Fruit fly (Drosophila melanogaster) whole organism, adult: Measurements from ENCODE around the gene slgA.
A peak's percentile ranks its signal among the peaks of the same experiment; 100 is the strongest.

Experiments used
- CG11617 ChIP-seq: fragments of 200-800 bp; sonication (Bioruptor generic); optimal IDR thresholded peaks from 2 replicates; lab custom pipeline; 2017; ENCODE audit warnings: mild to moderate bottlenecking, missing biosample characterization, missing genetic modification reagents, missing genetic modification characterization
- CG12768 ChIP-seq: fragments of 200-800 bp; sonication (Bioruptor generic); optimal IDR thresholded peaks from 2 replicates; lab custom pipeline; 2017; ENCODE audit warnings: missing biosample characterization, missing genetic modification characterization, mild to moderate bottlenecking, moderate library complexity, missing genetic modification reagents
- CG14711 ChIP-seq: fragments of 200-800 bp; sonication (Bioruptor generic); optimal IDR thresholded peaks from 2 replicates; lab custom pipeline; 2018; ENCODE audit warnings: missing biosample characterization, mild to moderate bottlenecking, missing genetic modification characterization, moderate library complexity
- CG1620 ChIP-seq: fragments of 200-800 bp; sonication (Bioruptor generic); optimal IDR thresholded peaks from 2 replicates; lab custom pipeline; 2016; ENCODE audit warnings: missing biosample characterization, missing genetic modification characterization
- CG33017 ChIP-seq: fragments of 200-800 bp; sonication (Bioruptor generic); optimal IDR thresholded peaks from 2 replicates; lab custom pipeline; 2018; ENCODE audit warnings: missing biosample characterization, mild to moderate bottlenecking, missing genetic modification characterization, moderate library complexity
- CG5204 ChIP-seq: fragments of 200-800 bp; sonication (Bioruptor generic); optimal IDR thresholded peaks from 2 replicates; lab custom pipeline; 2016; ENCODE audit warnings: missing biosample characterization, missing genetic modification characterization
- CG7045 ChIP-seq: fragments of 200-800 bp; sonication (Bioruptor generic); optimal IDR thresholded peaks from 2 replicates; lab custom pipeline; 2017; ENCODE audit warnings: missing biosample characterization, mild to moderate bottlenecking, missing genetic modification characterization
- CG7101 ChIP-seq: fragments of 200-800 bp; sonication (Bioruptor generic); optimal IDR thresholded peaks from 2 replicates; lab custom pipeline; 2018; ENCODE audit warnings: missing biosample characterization, mild to moderate bottlenecking, missing genetic modification characterization, moderate library complexity
- Clk ChIP-seq: fragments of 200-800 bp; sonication (Bioruptor generic); optimal IDR thresholded peaks from 2 replicates; lab custom pipeline; 2017; ENCODE audit warnings: missing biosample characterization, missing genetic modification characterization
- Crg-1 ChIP-seq: fragments of 200-800 bp; sonication (Bioruptor generic); optimal IDR thresholded peaks from 2 replicates; lab custom pipeline; 2016; ENCODE audit warnings: missing biosample characterization, missing genetic modification characterization
- Hr96 ChIP-seq: fragments of 200-800 bp; sonication (Bioruptor generic); optimal IDR thresholded peaks from 2 replicates; lab custom pipeline; 2016; ENCODE audit warnings: missing biosample characterization, missing genetic modification characterization
- Mnt ChIP-seq: fragments of 200-800 bp; sonication (Bioruptor generic); optimal IDR thresholded peaks from 2 replicates; lab custom pipeline; 2016; ENCODE audit warnings: missing biosample characterization, mild to moderate bottlenecking, missing genetic modification characterization
- bab1 ChIP-seq: fragments of 200-800 bp; sonication (Bioruptor generic); optimal IDR thresholded peaks from 3 replicates; lab custom pipeline; 2019; ENCODE audit warnings: missing biosample characterization, mild to moderate bottlenecking, missing genetic modification characterization, moderate library complexity
- cic ChIP-seq: fragments of 200-800 bp; sonication (Bioruptor generic); optimal IDR thresholded peaks from 2 replicates; lab custom pipeline; 2017; ENCODE audit warnings: missing biosample characterization, mild to moderate bottlenecking, missing genetic modification characterization, moderate library complexity
- cnc ChIP-seq, 2 experiments: fragments of >200 bp; optimal IDR thresholded peaks; 2 replicates each; lab custom pipeline; 2017
- kay ChIP-seq: fragments of 200-800 bp; sonication (Bioruptor generic); peaks from one replicate; lab custom pipeline; 2016; ENCODE audit warnings: missing biosample characterization, missing genetic modification characterization, borderline replicate concordance
- ovo ChIP-seq: fragments of 200-800 bp; sonication (Bioruptor generic); optimal IDR thresholded peaks from 2 replicates; lab custom pipeline; 2016; ENCODE audit warnings: missing biosample characterization, missing genetic modification characterization
- pad ChIP-seq: fragments of 200-800 bp; sonication (Bioruptor generic); optimal IDR thresholded peaks from 3 replicates; lab custom pipeline; 2017; ENCODE audit warnings: missing biosample characterization, missing genetic modification characterization, mild to moderate bottlenecking, moderate library complexity, missing genetic modification reagents
- tj ChIP-seq: fragments of 200-800 bp; sonication (Bioruptor generic); optimal IDR thresholded peaks from 3 replicates; lab custom pipeline; 2017; ENCODE audit warnings: missing biosample characterization, mild to moderate bottlenecking, missing genetic modification characterization, moderate library complexity
- toe ChIP-seq: fragments of 200-800 bp; sonication (Bioruptor generic); optimal IDR thresholded peaks from 2 replicates; lab custom pipeline; 2016; ENCODE audit warnings: missing biosample characterization, missing genetic modification characterization

slgA gene

dm6 chrX:21345036-21345500, 28.7 kb upstream of the slgA start, which contains the start of gene dod:
dod (plus strand) TSS chrX:21345358.
- no peak for TF ChIP-seq kay (GFP tag; lab: Kevin White, UChicago)
- peak; percentile 77 for TF ChIP-seq bab1 (GFP tag; lab: Kevin White, UChicago)
- peak; percentile 2 for TF ChIP-seq toe
- no peak for TF ChIP-seq Crg-1 (GFP tag; lab: Kevin White, UChicago)
- TF ChIP-seq CG7101 (tag; lab: Kevin White, UChicago): peak; percentile 56
- peak; percentile 45 for TF ChIP-seq tj (GFP tag; lab: Kevin White, UChicago)
- TF ChIP-seq CG7045 (GFP tag; lab: Kevin White, UChicago): peak; percentile 4
- no peak for TF ChIP-seq Clk (GFP tag; lab: Kevin White, UChicago)
- no peak for TF ChIP-seq cnc (optimal IDR thresholded peaks at IDR 0.05; lab: Kevin White, UChicago)
- peak; percentile 94 for TF ChIP-seq Mnt (GFP tag; lab: Kevin White, UChicago)
- TF ChIP-seq CG33017: peak; percentile 1
- TF ChIP-seq pad: peak; percentile 35
- peak; percentile 40 for TF ChIP-seq CG11617 (GFP tag; lab: Kevin White, UChicago)
- no peak for TF ChIP-seq cic (GFP tag; lab: Kevin White, UChicago)
- peak; percentile 41 for TF ChIP-seq CG14711 (tag; lab: Kevin White, UChicago)
- no peak for TF ChIP-seq Hr96 (GFP tag; lab: Kevin White, UChicago)
- TF ChIP-seq CG5204 (GFP tag; lab: Kevin White, UChicago): no peak
- no peak for TF ChIP-seq ovo
- TF ChIP-seq CG1620 (GFP tag; lab: Kevin White, UChicago): peak; percentile 58
- TF ChIP-seq CG12768: no peak

dm6 chrX:21349800-21350309, 23.9 kb upstream of the slgA start, which contains the start of the genes peng and sol:
peng (minus strand) TSS chrX:21349843.
sol (plus strand) TSS chrX:21350280.
- TF ChIP-seq Mnt (GFP tag; lab: Kevin White, UChicago): peak; percentile 98
- TF ChIP-seq kay (GFP tag; lab: Kevin White, UChicago): no peak
- TF ChIP-seq tj (GFP tag; lab: Kevin White, UChicago): peak; percentile 46
- TF ChIP-seq pad: peak; percentile 72
- peak; percentile 80 for TF ChIP-seq CG11617 (GFP tag; lab: Kevin White, UChicago)
- TF ChIP-seq Hr96 (GFP tag; lab: Kevin White, UChicago): no peak
- no peak for TF ChIP-seq cic (GFP tag; lab: Kevin White, UChicago)
- TF ChIP-seq CG7045 (GFP tag; lab: Kevin White, UChicago): no peak
- TF ChIP-seq CG33017: peak; percentile 2
- TF ChIP-seq CG12768: no peak
- peak; percentile 26 for TF ChIP-seq Clk (GFP tag; lab: Kevin White, UChicago)
- TF ChIP-seq CG5204 (GFP tag; lab: Kevin White, UChicago): no peak
- TF ChIP-seq ovo: peak; percentile 29
- TF ChIP-seq toe: peak; percentile 66
- TF ChIP-seq cnc (optimal IDR thresholded peaks at IDR 0.05; lab: Kevin White, UChicago): no peak
- peak; percentile 80 for TF ChIP-seq Crg-1 (GFP tag; lab: Kevin White, UChicago)
- peak; percentile 97 for TF ChIP-seq CG14711 (tag; lab: Kevin White, UChicago)
- peak; percentile 79 for TF ChIP-seq CG7101 (tag; lab: Kevin White, UChicago)
- peak; percentile 68 for TF ChIP-seq bab1 (GFP tag; lab: Kevin White, UChicago)
- peak; percentile 79 for TF ChIP-seq CG1620 (GFP tag; lab: Kevin White, UChicago)

- no peak for TF ChIP-seq cnc (optimal IDR thresholded peaks at IDR 0.05; lab: Kevin White, UChicago)
- TF ChIP-seq pad: no peak
- TF ChIP-seq tj (GFP tag; lab: Kevin White, UChicago): no peak
- no peak for TF ChIP-seq CG5204 (GFP tag; lab: Kevin White, UChicago)
- TF ChIP-seq cic (GFP tag; lab: Kevin White, UChicago): no peak
- TF ChIP-seq CG33017: no peak
- TF ChIP-seq Clk (GFP tag; lab: Kevin White, UChicago): no peak
- TF ChIP-seq kay (GFP tag; lab: Kevin White, UChicago): no peak
- no peak for TF ChIP-seq CG14711 (tag; lab: Kevin White, UChicago)
Measured at dm6 chrX:21351210-21351824, 22.5 kb upstream of the slgA start.

- TF ChIP-seq Clk (GFP tag; lab: Kevin White, UChicago) (no peak), bab1 (GFP tag; lab: Kevin White, UChicago) (no peak), Crg-1 (GFP tag; lab: Kevin White, UChicago) (no peak), kay (GFP tag; lab: Kevin White, UChicago) (no peak), cic (GFP tag; lab: Kevin White, UChicago) (peak; percentile 69), CG1620 (GFP tag; lab: Kevin White, UChicago) (no peak), CG7101 (tag; lab: Kevin White, UChicago) (no peak), CG7045 (GFP tag; lab: Kevin White, UChicago) (no peak), Mnt (GFP tag; lab: Kevin White, UChicago) (no peak)
Measured at dm6 chrX:21353541-21353940, 20.3 kb upstream of the slgA start.

dm6 chrX:21357810-21358671, 15.8 kb upstream of the slgA start, which contains the start of gene Septin1:
Septin1 (plus strand) TSS chrX:21358286.
- no peak for TF ChIP-seq CG33017
- TF ChIP-seq CG14711 (tag; lab: Kevin White, UChicago): peak; percentile 3
- peak; percentile 0 for TF ChIP-seq CG1620 (GFP tag; lab: Kevin White, UChicago)
- peak; percentile 39 for TF ChIP-seq Mnt (GFP tag; lab: Kevin White, UChicago)
- peak; percentile 45 for TF ChIP-seq CG11617 (GFP tag; lab: Kevin White, UChicago)
- TF ChIP-seq pad: no peak
